Fruit fly (Drosophila melanogaster) Kc167 (cell line): ENCODE measurements around the gene Sdic3.
"Not testable (repeated sequence)": the region's sequence is repeated elsewhere in the genome, so short reads cannot be mapped to it uniquely, and the experiment has no call there.

Experiments used
- Myc ChIP-seq: fragments of >200 bp; optimal IDR thresholded peaks from 2 replicates; lab custom pipeline; 2017; ENCODE audit warnings: missing external identifiers
- Sin3A ChIP-seq: fragments of >200 bp; optimal IDR thresholded peaks from 2 replicates; lab custom pipeline; 2018; ENCODE audit warnings: missing external identifiers
- h ChIP-seq: fragments of >200 bp; optimal IDR thresholded peaks from 3 replicates; lab custom pipeline; 2018; ENCODE audit warnings: missing external identifiers
- insv ChIP-seq: fragments of >200 bp; optimal IDR thresholded peaks from 3 replicates; lab custom pipeline; 2018; ENCODE audit warnings: missing external identifiers
- psq ChIP-seq: fragments of >200 bp; optimal IDR thresholded peaks from 2 replicates; lab custom pipeline; 2017; ENCODE audit warnings: missing external identifiers
- ttk ChIP-seq: sonication (Bioruptor generic); optimal IDR thresholded peaks from 2 replicates; lab custom pipeline; 2017; ENCODE audit warnings: missing external identifiers

Sdic3 gene

dm6 chrX:20201833-20202232 is 7.8 kb upstream of the Sdic3 start, which contains the start of gene SdicA:
Gene SdicA (minus strand): TSS chrX:20201933.
- not testable (repeated sequence) for TF ChIP-seq psq; h (lab: Kevin White, UChicago); Myc (lab: Kevin White, UChicago)

- not testable (repeated sequence) for TF ChIP-seq h, Sin3A, ttk (lab: Kevin White, UChicago)
Measured at dm6 chrX:20186387-20186786, 7.6 kb downstream of the Sdic3 start, which contains the start of gene Sdic2. Gene Sdic2 (minus strand): TSS chrX:20186487.

dm6 chrX:20178538-20178937 is 15.5 kb downstream of the Sdic3 start, which contains the start of gene Sdic1:
Gene Sdic1 (minus strand): TSS chrX:20178638.
- TF ChIP-seq ttk (lab: Kevin White, UChicago); insv; psq: not testable (repeated sequence)

- no peak for TF ChIP-seq ttk (lab: Kevin White, UChicago)
- TF ChIP-seq psq = no peak
- TF ChIP-seq Sin3A (lab: Kevin White, UChicago) = no peak
- no peak for TF ChIP-seq insv
- TF ChIP-seq Myc (lab: Kevin White, UChicago) = no peak
- TF ChIP-seq h (lab: Kevin White, UChicago) = no peak
Measured at dm6 chrX:20173464-20173995, 20.5 kb downstream of the Sdic3 start, which contains the start of gene AnxB10. Gene AnxB10 (minus strand): TSS chrX:20173514.

- TF ChIP-seq Sin3A (lab: Kevin White, UChicago) (no peak), Myc (lab: Kevin White, UChicago) (no peak), h (lab: Kevin White, UChicago) (no peak), insv (no peak), psq (no peak), ttk (lab: Kevin White, UChicago) (no peak)
Measured at dm6 chrX:20169898-20170297, 24.1 kb downstream of the Sdic3 start, which contains the start of the genes CG9581 and CG9578. Gene CG9581 (minus strand): TSS chrX:20169981. Gene CG9578 (plus strand): TSS chrX:20170222.

dm6 chrX:20166484-20167038 is 27.5 kb downstream of the Sdic3 start, which contains the start of gene CG9577:
Gene CG9577 (plus strand): TSS chrX:20166673.
- TF ChIP-seq Sin3A (lab: Kevin White, UChicago) (no peak), insv (no peak), psq (no peak), h (lab: Kevin White, UChicago) (no peak), ttk (lab: Kevin White, UChicago) (no peak), Myc (lab: Kevin White, UChicago) (no peak)

- TF ChIP-seq psq (no peak), h (lab: Kevin White, UChicago) (no peak), insv (no peak), Sin3A (lab: Kevin White, UChicago) (no peak), Myc (lab: Kevin White, UChicago) (no peak), ttk (lab: Kevin White, UChicago) (no peak)
Measured at dm6 chrX:20165773-20166412, 28.1 kb downstream of the Sdic3 start, which contains the start of gene Phf7. Gene Phf7 (minus strand): TSS chrX:20165830.

dm6 chrX:20162586-20162985 is 31.4 kb downstream of the Sdic3 start:
- TF ChIP-seq Sin3A (lab: Kevin White, UChicago) = no peak
- TF ChIP-seq ttk (lab: Kevin White, UChicago) = no peak

dm6 chrX:20159679-20160140 is 34.3 kb downstream of the Sdic3 start, which contains the start of gene Rab35:
Gene Rab35 (minus strand): TSS chrX:20159872.
- TF ChIP-seq insv (no peak), h (lab: Kevin White, UChicago) (no peak), Sin3A (lab: Kevin White, UChicago) (no peak), ttk (lab: Kevin White, UChicago) (no peak), Myc (lab: Kevin White, UChicago) (no peak), psq (no peak)

- TF ChIP-seq h (lab: Kevin White, UChicago) (no peak), psq (no peak), ttk (lab: Kevin White, UChicago) (no peak), insv (no peak), Myc (lab: Kevin White, UChicago) (no peak)
Measured at dm6 chrX:20158943-20159385, 35.1 kb downstream of the Sdic3 start.

- TF ChIP-seq ttk (lab: Kevin White, UChicago) (no peak), Sin3A (lab: Kevin White, UChicago) (no peak), h (lab: Kevin White, UChicago) (no peak), insv (no peak), Myc (lab: Kevin White, UChicago) (no peak), psq (no peak)
Measured at dm6 chrX:20158491-20158890, 35.5 kb downstream of the Sdic3 start.

- TF ChIP-seq psq (no peak), h (lab: Kevin White, UChicago) (no peak), Myc (lab: Kevin White, UChicago) (no peak), Sin3A (lab: Kevin White, UChicago) (no peak), ttk (lab: Kevin White, UChicago) (no peak), insv (no peak)
Measured at dm6 chrX:20155947-20156346, 38.1 kb downstream of the Sdic3 start.
